Fruit fly (Drosophila melanogaster): ENCODE results near the gene Usp7.

Gene Usp7

DNA sequence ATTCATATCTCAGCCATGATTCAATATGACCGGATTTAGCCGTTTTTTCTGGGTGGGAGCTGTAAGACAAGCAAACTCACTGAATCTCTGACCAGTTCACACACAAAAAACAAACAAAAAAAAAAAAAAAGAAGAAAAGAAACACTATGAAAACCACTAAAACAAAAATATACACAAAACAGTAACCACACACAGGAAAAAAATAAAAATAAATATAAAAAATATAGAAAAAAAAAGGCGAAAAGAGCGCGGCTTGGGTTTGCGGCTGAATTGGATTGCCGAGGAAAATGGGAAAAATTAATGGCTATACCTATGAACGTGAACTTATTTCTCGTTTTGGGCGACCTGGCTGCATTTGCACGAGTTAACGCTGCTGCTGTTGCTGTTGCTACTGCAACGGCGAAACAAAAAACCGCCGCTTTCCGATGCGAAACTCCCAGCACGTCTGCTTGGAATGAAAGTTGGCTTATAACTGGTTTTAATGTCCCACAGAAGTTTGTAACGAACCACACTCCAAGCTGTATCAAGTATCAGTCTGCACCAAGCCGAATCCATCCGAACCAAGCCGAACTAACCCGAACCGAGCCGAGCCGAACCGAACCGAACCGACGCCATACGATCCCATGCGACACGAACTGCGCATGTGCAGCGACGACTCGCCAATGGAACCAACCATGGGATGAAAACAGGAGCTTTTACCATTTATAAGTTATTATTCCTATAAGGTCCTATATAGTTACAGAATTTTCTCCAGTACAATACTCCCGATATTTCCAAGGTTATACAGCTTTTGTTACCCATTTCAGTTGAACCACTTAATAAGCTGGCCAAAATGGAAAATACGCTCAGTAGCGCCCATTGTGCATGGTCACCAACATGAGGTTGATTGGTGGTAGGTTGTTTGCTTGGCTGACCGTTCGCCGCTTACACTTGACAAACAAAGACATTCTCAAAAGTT is 25.1 kb downstream of the Usp7 start, which contains the start of gene fw (continued):
- TF ChIP-seq CG13894 (tag; optimal IDR thresholded peaks at IDR 0.05) (peak; percentile 15), CG2120 (GFP tag; optimal IDR thresholded peaks at IDR 0.05) (peak; percentile 35), CG14441 (GFP tag; IDR thresholded peaks at IDR 0.05) (peak; percentile 60), Jarid2 (GFP tag; optimal IDR thresholded peaks at IDR 0.05) (peak; percentile 64), Mrtf (GFP tag; IDR thresholded peaks at IDR 0.05) (peak; percentile 56; the same call in 1 of the 3 replicates), Mad (GFP tag; optimal IDR thresholded peaks at IDR 0.05) (no peak), ERR (GFP tag; optimal IDR thresholded peaks at IDR 0.05) (no peak), E2f1 (GFP tag; IDR thresholded peaks at IDR 0.05) (peak; percentile 41; the same call in 1 of the 2 replicates), Drgx (GFP tag; IDR thresholded peaks at IDR 0.05) (peak; percentile 83), Fer3 (tag; optimal IDR thresholded peaks at IDR 0.05) (peak; percentile 32), ken (GFP tag; IDR thresholded peaks at IDR 0.05) (0 out of 3 replicates have a peak, but pooled peaks have one; percentile 31), CG16815 (GFP tag; optimal IDR thresholded peaks at IDR 0.05) (peak; percentile 2), z (GFP tag; IDR thresholded peaks at IDR 0.05) (no peak), ATbp (GFP tag; optimal IDR thresholded peaks at IDR 0.05) (peak; percentile 46), chinmo (GFP tag; IDR thresholded peaks at IDR 0.05; ENCODE audit: partially characterized antibody) (0 out of 4 replicates have a peak, but pooled peaks have one; percentile 77), gcm2 (GFP tag; optimal IDR thresholded peaks at IDR 0.05) (no peak), CG2875 (GFP tag; optimal IDR thresholded peaks at IDR 0.05) (peak; percentile 24), CG1603 (tag; optimal IDR thresholded peaks at IDR 0.05) (peak; percentile 73), Deaf1 (tag; optimal IDR thresholded peaks at IDR 0.05) (peak; percentile 99), ci (GFP tag; IDR thresholded peaks at IDR 0.05) (peak; percentile 29; the same call in 2 of the 3 replicates), ems (GFP tag; optimal IDR thresholded peaks at IDR 0.05) (peak; percentile 31), gem (tag; optimal IDR thresholded peaks at IDR 0.05) (peak; percentile 50), cwo (GFP tag; optimal IDR thresholded peaks at IDR 0.05) (peak; percentile 16), bsh (GFP tag; optimal IDR thresholded peaks at IDR 0.05) (peak in 1 of 2 experiments; percentile 67), CG10366 (GFP tag; IDR thresholded peaks at IDR 0.05) (peak; percentile 31; the same call in 1 of the 2 replicates)

DNA sequence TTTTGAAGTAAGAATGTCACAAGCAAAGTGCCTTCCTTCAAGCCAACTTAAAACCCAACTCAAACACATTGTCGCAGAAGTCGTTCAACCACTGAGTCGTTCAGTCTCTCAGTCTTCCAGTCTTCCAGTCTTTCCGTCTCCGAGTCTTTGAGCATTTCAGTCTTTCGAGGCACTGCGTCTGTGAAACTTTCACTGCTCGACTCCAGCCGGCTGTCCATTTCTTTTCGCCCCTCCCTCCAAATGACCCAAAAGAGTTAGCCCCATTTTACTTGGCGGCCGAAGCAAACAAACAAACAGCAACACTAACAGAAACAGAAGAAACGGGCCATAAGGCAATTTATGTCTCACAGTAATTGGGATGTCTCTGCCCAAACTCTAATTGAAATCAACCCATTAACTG is 27.8 kb downstream of the Usp7 start:
- TF ChIP-seq dan (GFP tag; IDR thresholded peaks at IDR 0.05) (no peak), Blimp-1 (GFP tag; optimal IDR thresholded peaks at IDR 0.05) (peak; percentile 90), kni (GFP tag; optimal IDR thresholded peaks at IDR 0.05) (peak; percentile 44), ci (GFP tag; IDR thresholded peaks at IDR 0.05) (0 out of 3 replicates have a peak, but pooled peaks have one; percentile 35)

DNA sequence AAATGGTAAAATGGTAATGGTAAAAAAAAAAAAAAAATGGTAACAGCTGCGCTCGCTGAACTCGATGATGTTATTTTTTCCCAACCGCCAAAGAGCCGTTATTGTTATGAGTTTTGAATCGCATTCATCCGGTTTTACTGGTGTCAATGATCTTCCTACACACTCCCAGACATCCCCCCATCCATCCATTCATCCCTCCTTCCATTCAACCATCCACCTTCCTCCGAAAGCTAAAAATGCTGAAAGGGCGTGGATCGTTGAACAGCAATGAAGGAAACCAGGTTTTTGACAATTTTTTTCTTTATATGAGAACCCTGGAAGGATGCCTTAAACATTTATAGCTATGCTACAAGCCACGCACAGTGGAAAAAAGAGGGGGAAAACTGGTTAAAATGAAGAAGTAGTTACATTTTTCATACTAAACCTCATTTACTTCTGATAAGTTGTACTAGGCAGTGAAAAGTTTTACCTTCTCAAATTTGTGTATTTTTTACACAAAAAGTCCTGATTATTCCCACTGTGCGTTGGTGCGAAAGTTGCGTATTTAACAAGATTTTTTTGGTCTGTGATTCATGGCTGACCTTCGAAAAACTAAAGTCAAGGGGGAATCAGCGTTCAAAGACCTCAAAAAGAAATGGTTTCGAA is 28.7 kb downstream of the Usp7 start:
- TF ChIP-seq sens (GFP tag) (peak; percentile 81), CG30403 (GFP tag; optimal IDR thresholded peaks at IDR 0.05) (peak; percentile 10), CG17359 (tag; optimal IDR thresholded peaks at IDR 0.05) (peak; percentile 35), mld (GFP tag; IDR thresholded peaks at IDR 0.05; ENCODE audit: partially characterized antibody) (no peak), Oli (tag; optimal IDR thresholded peaks at IDR 0.05) (peak; percentile 30), bsh (GFP tag; optimal IDR thresholded peaks at IDR 0.05) (peak in 1 of 2 experiments; percentile 34), phol (tag; optimal IDR thresholded peaks at IDR 0.05) (peak; percentile 21), Hr51 (GFP tag; optimal IDR thresholded peaks at IDR 0.05) (no peak), CG2712 (tag; optimal IDR thresholded peaks at IDR 0.05) (peak; percentile 15), Ets65A (GFP tag) (peak; percentile 51), vfl (GFP tag; optimal IDR thresholded peaks at IDR 0.05) (no peak), CG17385 (GFP tag; optimal IDR thresholded peaks at IDR 0.05) (peak; percentile 7), CG10979 (tag; optimal IDR thresholded peaks at IDR 0.05) (peak; percentile 16), CG1233 (GFP tag; optimal IDR thresholded peaks at IDR 0.05) (no peak), row (GFP tag; IDR thresholded peaks at IDR 0.05) (0 out of 3 replicates have a peak, but pooled peaks have one; percentile 23), CG17612 (GFP tag; IDR thresholded peaks at IDR 0.05) (no peak), nau (GFP tag; optimal IDR thresholded peaks at IDR 0.05) (no peak), klu (GFP tag; IDR thresholded peaks at IDR 0.05) (no peak)
